Worm (Caenorhabditis elegans) whole organism, midembryonic: ENCODE results near the gene pfkb-1.2.

ENCODE experiments used
- T22C8.4 ChIP-seq: fragments of 200-800 bp; sonication (Bioruptor generic); IDR thresholded peaks from 2 replicates; pipeline ENCODE4 v1.3.6; 2022; ENCODE audit warnings: missing genetic modification characterization, missing compliant biosample characterization
- cog-1 ChIP-seq: sonication (generic microtip); optimal IDR thresholded peaks from 2 replicates; lab custom pipeline; 2016; ENCODE audit warnings: missing genetic modification characterization, missing compliant biosample characterization
- flt-1 ChIP-seq: fragments of 200-800 bp; sonication (Bioruptor generic); IDR thresholded peaks from 2 replicates; pipeline ENCODE4 v1.3.6; 2022; ENCODE audit warnings: missing genetic modification characterization, missing compliant biosample characterization
- klf-2 ChIP-seq: fragments of 200-800 bp; sonication (Bioruptor generic); conservative IDR thresholded peaks from 2 replicates; pipeline ENCODE4 v1.3.6; 2022; ENCODE audit warnings: missing genetic modification reagents, missing genetic modification characterization, missing compliant biosample characterization
- med-1 ChIP-seq: sonication (generic microtip); optimal IDR thresholded peaks from 2 replicates; lab custom pipeline; 2017; ENCODE audit warnings: missing genetic modification characterization, mild to moderate bottlenecking, missing compliant biosample characterization, antibody characterized with exemption, missing genetic modification reagents; ENCODE audit not compliant: insufficient read depth
- ref-1 ChIP-seq: fragments of 200-800 bp; sonication (Bioruptor generic); conservative IDR thresholded peaks from 2 replicates; pipeline ENCODE4 v1.3.6; 2022; ENCODE audit warnings: missing genetic modification reagents, missing genetic modification characterization, missing compliant biosample characterization
- tab-1 ChIP-seq: fragments of 200-800 bp; sonication (Bioruptor generic); IDR thresholded peaks from 2 replicates; pipeline ENCODE4 v1.3.6; 2022; ENCODE audit warnings: missing genetic modification characterization, missing compliant biosample characterization
- ztf-23 ChIP-seq: fragments of 200-800 bp; sonication (Bioruptor generic); IDR thresholded peaks from 2 replicates; pipeline ENCODE4 v1.3.6; 2022; ENCODE audit warnings: missing genetic modification reagents, missing genetic modification characterization, missing compliant biosample characterization
- ztf-29 ChIP-seq: fragments of 200-800 bp; sonication (Bioruptor generic); IDR thresholded peaks from 2 replicates; pipeline ENCODE4 v1.3.6; 2022; ENCODE audit warnings: missing genetic modification reagents, missing genetic modification characterization, missing compliant biosample characterization

pfkb-1.2 gene

ce11 chrIV:5986829-5987228 lies 45.1 kb downstream of the pfkb-1.2 start:
- no peak for TF ChIP-seq ztf-29 (GFP tag; lab: Robert Waterston, UW)
- TF ChIP-seq med-1 (GFP tag; lab: Kevin White, UChicago), result no peak
- TF ChIP-seq tab-1 (GFP tag; lab: Robert Waterston, UW), result no peak
- no peak for TF ChIP-seq cog-1 (tag; lab: Kevin White, UChicago)
- TF ChIP-seq ztf-23 (GFP tag; lab: Robert Waterston, UW), result no peak
- TF ChIP-seq klf-2, result no peak
- TF ChIP-seq ref-1 (GFP tag; lab: Robert Waterston, UW), result no peak
- TF ChIP-seq flt-1 (GFP tag; lab: Robert Waterston, UW), result no peak
- TF ChIP-seq T22C8.4 (GFP tag; lab: Robert Waterston, UW), result no peak

ce11 chrIV:5990503-5990902 lies 48.8 kb downstream of the pfkb-1.2 start:
- no peak for TF ChIP-seq flt-1 (GFP tag; lab: Robert Waterston, UW)
- no peak for TF ChIP-seq tab-1 (GFP tag; lab: Robert Waterston, UW)
- no peak for TF ChIP-seq T22C8.4 (GFP tag; lab: Robert Waterston, UW)
- no peak for TF ChIP-seq cog-1 (tag; lab: Kevin White, UChicago)
- TF ChIP-seq ztf-29 (GFP tag; lab: Robert Waterston, UW), result no peak
- no peak for TF ChIP-seq ref-1 (GFP tag; lab: Robert Waterston, UW)
- no peak for TF ChIP-seq klf-2
- TF ChIP-seq med-1 (GFP tag; lab: Kevin White, UChicago), result no peak
- no peak for TF ChIP-seq ztf-23 (GFP tag; lab: Robert Waterston, UW)
